Fruit fly (Drosophila melanogaster) whole organism, embryonic: ENCODE data around the gene CG42674.

Source experiments
- Stat92E ChIP-seq, 3 experiments: fragments of >200 bp in 2 of 3; fragments of 200-800 bp in 1 of 3; sonication (Bioruptor generic) in 1 of 3; optimal IDR thresholded peaks; 2 replicates each; lab custom pipeline; 2017 to 2019; ENCODE audit warnings: missing biosample characterization in 3 of 3, missing genetic modification characterization in 3 of 3, mild to moderate bottlenecking in 1 of 3, moderate library complexity in 1 of 3
- lov ChIP-seq, 2 experiments: fragments of 200-800 bp in 1 of 2; fragments of >200 bp in 1 of 2; sonication (Bioruptor generic) in 1 of 2; IDR thresholded peaks in 1 of 2; optimal IDR thresholded peaks in 1 of 2; 2 replicates in 1 of 2; 3 replicates in 1 of 2; pipeline versions ENCODE4 v1.3.6 to Lab custom; 2017 to 2022; ENCODE audit warnings: missing biosample characterization in 1 of 2, missing genetic modification characterization in 1 of 2
- luna ChIP-seq: fragments of 200-800 bp; sonication (Bioruptor generic); optimal IDR thresholded peaks from 2 replicates; lab custom pipeline; 2016; ENCODE audit warnings: missing biosample characterization, missing genetic modification characterization
- maf-S ChIP-seq: fragments of 200-800 bp; sonication (Bioruptor generic); optimal IDR thresholded peaks from 2 replicates; lab custom pipeline; 2016; ENCODE audit warnings: missing biosample characterization, missing genetic modification characterization
- zen ChIP-seq: fragments of 200-800 bp; sonication (Bioruptor generic); optimal IDR thresholded peaks from 3 replicates; lab custom pipeline; 2018; ENCODE audit warnings: missing biosample characterization, mild to moderate bottlenecking, missing genetic modification characterization, moderate library complexity

- no peak for TF ChIP-seq maf-S (GFP tag; lab: Kevin White, UChicago)
- TF ChIP-seq Stat92E (GFP tag; optimal IDR thresholded peaks at IDR 0.05; lab: Kevin White, UChicago) = no peak
- TF ChIP-seq zen (tag; lab: Kevin White, UChicago) = no peak
- no peak for TF ChIP-seq luna (GFP tag; lab: Kevin White, UChicago)
- no peak for TF ChIP-seq lov (optimal IDR thresholded peaks at IDR 0.05; lab: Kevin White, UChicago)
- no peak for TF ChIP-seq lov (GFP tag; IDR thresholded peaks at IDR 0.05; lab: Robert Waterston, UW)
Observed at dm6 chr3L:20201538-20201937, 3.4 kb upstream of the CG42674 start, which contains the start of gene obst-F.
